Worm (Caenorhabditis elegans) whole organism, early embryonic: ENCODE results near the gene ZK177.1.

Experiments used
- B0310.2 ChIP-seq: sonication (generic microtip); optimal IDR thresholded peaks from 2 replicates; lab custom pipeline; 2016; ENCODE audit warnings: mild to moderate bottlenecking, missing genetic modification characterization, missing compliant biosample characterization
- F13C5.2 ChIP-seq: sonication (generic microtip); optimal IDR thresholded peaks from 2 replicates; lab custom pipeline; 2017; ENCODE audit warnings: mild to moderate bottlenecking, missing genetic modification characterization, inconsistent platforms, missing compliant biosample characterization
- aly-1 ChIP-seq: sonication (generic microtip); optimal IDR thresholded peaks from 2 replicates; lab custom pipeline; 2016; ENCODE audit warnings: missing genetic modification characterization, missing compliant biosample characterization
- ama-1 ChIP-seq: fragments of 150-350 bp; optimal IDR thresholded peaks from 2 replicates; lab custom pipeline; 2014
- ceh-13 ChIP-seq: fragments of 200-800 bp; sonication (Bioruptor generic); optimal IDR thresholded peaks from 2 replicates; lab custom pipeline; 2018; ENCODE audit warnings: mild to moderate bottlenecking, missing genetic modification characterization, missing compliant biosample characterization
- ceh-36 ChIP-seq: sonication (generic microtip); optimal IDR thresholded peaks from 2 replicates; lab custom pipeline; 2016; ENCODE audit warnings: missing genetic modification characterization, inconsistent platforms, missing compliant biosample characterization
- ets-7 ChIP-seq: sonication (generic microtip); optimal IDR thresholded peaks from 2 replicates; lab custom pipeline; 2016; ENCODE audit warnings: missing genotype, missing genetic modification characterization, missing compliant biosample characterization
- flt-1 ChIP-seq: fragments of 200-800 bp; sonication (Bioruptor generic); IDR thresholded peaks from 2 replicates; pipeline ENCODE4 v1.3.6; 2022; ENCODE audit warnings: missing genetic modification characterization, missing compliant biosample characterization
- hmbx-1 ChIP-seq: sonication (generic microtip); optimal IDR thresholded peaks from 2 replicates; lab custom pipeline; 2016; ENCODE audit warnings: mild to moderate bottlenecking, missing genetic modification characterization, missing compliant biosample characterization
- hmg-4 ChIP-seq: fragments of 200-800 bp; sonication (Bioruptor generic); optimal IDR thresholded peaks from 2 replicates; lab custom pipeline; 2018; ENCODE audit warnings: mild to moderate bottlenecking, missing genetic modification characterization, missing compliant biosample characterization
- hnd-1 ChIP-seq: sonication (generic microtip); optimal IDR thresholded peaks from 2 replicates; lab custom pipeline; 2016; ENCODE audit warnings: missing genetic modification characterization, missing compliant biosample characterization
- pes-1 ChIP-seq: fragments of 200-800 bp; sonication (Bioruptor generic); IDR thresholded peaks from 2 replicates; pipeline ENCODE4 v1.3.6; 2022; ENCODE audit warnings: missing genetic modification reagents, missing genetic modification characterization, missing compliant biosample characterization
- scrt-1 ChIP-seq: fragments of 200-800 bp; sonication (Bioruptor generic); IDR thresholded peaks from 2 replicates; pipeline ENCODE4 v1.3.6; 2022; ENCODE audit warnings: missing genetic modification characterization, missing compliant biosample characterization
- sea-1 ChIP-seq: fragments of 200-800 bp; sonication (Bioruptor generic); conservative IDR thresholded peaks from 2 replicates; pipeline ENCODE4 v1.3.6; 2022; ENCODE audit warnings: missing genetic modification characterization, missing compliant biosample characterization
- tbx-11 ChIP-seq: fragments of 200-800 bp; sonication (Bioruptor generic); IDR thresholded peaks from 2 replicates; pipeline ENCODE4 v1.3.6; 2022; ENCODE audit warnings: missing genetic modification characterization, missing compliant biosample characterization
- tbx-37 ChIP-seq: fragments of 200-800 bp; sonication (Bioruptor generic); conservative IDR thresholded peaks from 2 replicates; pipeline ENCODE4 v1.3.6; 2022; ENCODE audit warnings: missing genetic modification reagents, missing genetic modification characterization, missing compliant biosample characterization
- tra-4 ChIP-seq: sonication (generic microtip); optimal IDR thresholded peaks from 2 replicates; lab custom pipeline; 2017; ENCODE audit warnings: missing genetic modification characterization, missing compliant biosample characterization

ZK177.1 gene

ce11 chrII:5553531-5553930, 25.6 kb downstream of the ZK177.1 start:
- no peak for TF ChIP-seq ets-7 (tag; lab: Kevin White, UChicago)
- TF ChIP-seq scrt-1: no peak
- no peak for TF ChIP-seq ama-1 (lab: Kevin White, UChicago)
- no peak for TF ChIP-seq sea-1 (GFP tag; lab: Robert Waterston, UW)
- no peak for TF ChIP-seq tbx-37
- no peak for TF ChIP-seq ceh-13 (GFP tag; lab: Kevin White, UChicago)
- TF ChIP-seq B0310.2: no peak
- no peak for TF ChIP-seq pes-1 (GFP tag; lab: Robert Waterston, UW)
- no peak for TF ChIP-seq flt-1 (GFP tag; lab: Robert Waterston, UW)
- no peak for TF ChIP-seq hnd-1 (tag; lab: Kevin White, UChicago)

- no peak for TF ChIP-seq aly-1 (tag; lab: Kevin White, UChicago)
- no peak for TF ChIP-seq tra-4
- no peak for TF ChIP-seq ets-7 (tag; lab: Kevin White, UChicago)
- no peak for TF ChIP-seq scrt-1
- TF ChIP-seq sea-1 (GFP tag; lab: Robert Waterston, UW): no peak
- no peak for TF ChIP-seq hmg-4
- no peak for TF ChIP-seq hnd-1 (tag; lab: Kevin White, UChicago)
- TF ChIP-seq tbx-11 (GFP tag; lab: Robert Waterston, UW): no peak
- TF ChIP-seq B0310.2: no peak
- TF ChIP-seq ama-1 (lab: Kevin White, UChicago): no peak
- TF ChIP-seq ceh-36 (tag; lab: Kevin White, UChicago): no peak
- no peak for TF ChIP-seq pes-1 (GFP tag; lab: Robert Waterston, UW)
- no peak for TF ChIP-seq tbx-37
- no peak for TF ChIP-seq ceh-13 (GFP tag; lab: Kevin White, UChicago)
- no peak for TF ChIP-seq hmbx-1 (tag; lab: Kevin White, UChicago)
- no peak for TF ChIP-seq F13C5.2 (tag; lab: Kevin White, UChicago)
- TF ChIP-seq flt-1 (GFP tag; lab: Robert Waterston, UW): no peak
These were observed 26.4 kb downstream of the ZK177.1 start, which contains the start of gene ins-12 for ce11 chrII:5554317-5554716. ins-12 (plus strand) TSS chrII:5554617.

- TF ChIP-seq tra-4 (no peak), hmbx-1 (tag; lab: Kevin White, UChicago) (no peak), scrt-1 (no peak), ets-7 (tag; lab: Kevin White, UChicago) (no peak), tbx-37 (no peak), ceh-36 (tag; lab: Kevin White, UChicago) (no peak), F13C5.2 (tag; lab: Kevin White, UChicago) (no peak), hnd-1 (tag; lab: Kevin White, UChicago) (no peak)
These were observed 26.8 kb downstream of the ZK177.1 start for ce11 chrII:5554788-5555187.

- TF ChIP-seq B0310.2: no peak
- TF ChIP-seq hnd-1 (tag; lab: Kevin White, UChicago): no peak
- TF ChIP-seq ceh-36 (tag; lab: Kevin White, UChicago): no peak
- no peak for TF ChIP-seq pes-1 (GFP tag; lab: Robert Waterston, UW)
- no peak for TF ChIP-seq tra-4
- no peak for TF ChIP-seq scrt-1
- TF ChIP-seq sea-1 (GFP tag; lab: Robert Waterston, UW): no peak
- no peak for TF ChIP-seq F13C5.2 (tag; lab: Kevin White, UChicago)
- TF ChIP-seq ceh-13 (GFP tag; lab: Kevin White, UChicago): no peak
- no peak for TF ChIP-seq tbx-11 (GFP tag; lab: Robert Waterston, UW)
- TF ChIP-seq ama-1 (lab: Kevin White, UChicago): no peak
- no peak for TF ChIP-seq hmbx-1 (tag; lab: Kevin White, UChicago)
- no peak for TF ChIP-seq tbx-37
These were observed 27.6 kb downstream of the ZK177.1 start for ce11 chrII:5555522-5555921.

ce11 chrII:5556431-5556830, 28.5 kb downstream of the ZK177.1 start, which contains the start of gene ins-11:
ins-11 (plus strand) TSS chrII:5556731.
- TF ChIP-seq scrt-1: no peak
- no peak for TF ChIP-seq pes-1 (GFP tag; lab: Robert Waterston, UW)
- no peak for TF ChIP-seq hnd-1 (tag; lab: Kevin White, UChicago)
- no peak for TF ChIP-seq ets-7 (tag; lab: Kevin White, UChicago)
- TF ChIP-seq tbx-11 (GFP tag; lab: Robert Waterston, UW): no peak
- no peak for TF ChIP-seq tra-4
- TF ChIP-seq hmg-4: no peak
- TF ChIP-seq aly-1 (tag; lab: Kevin White, UChicago): no peak
- no peak for TF ChIP-seq ama-1 (lab: Kevin White, UChicago)
- no peak for TF ChIP-seq tbx-37
- TF ChIP-seq flt-1 (GFP tag; lab: Robert Waterston, UW): no peak
- no peak for TF ChIP-seq B0310.2
- no peak for TF ChIP-seq hmbx-1 (tag; lab: Kevin White, UChicago)
- TF ChIP-seq ceh-13 (GFP tag; lab: Kevin White, UChicago): no peak
- no peak for TF ChIP-seq sea-1 (GFP tag; lab: Robert Waterston, UW)

ce11 chrII:5557134-5557533, 29.2 kb downstream of the ZK177.1 start:
- TF ChIP-seq ama-1 (lab: Kevin White, UChicago) (no peak), B0310.2 (no peak), sea-1 (GFP tag; lab: Robert Waterston, UW) (no peak), hmg-4 (no peak), tra-4 (no peak), hmbx-1 (tag; lab: Kevin White, UChicago) (no peak), tbx-37 (no peak), hnd-1 (tag; lab: Kevin White, UChicago) (no peak)

- no peak for TF ChIP-seq pes-1 (GFP tag; lab: Robert Waterston, UW)
- TF ChIP-seq hmg-4: no peak
- TF ChIP-seq sea-1 (GFP tag; lab: Robert Waterston, UW): no peak
- TF ChIP-seq F13C5.2 (tag; lab: Kevin White, UChicago): no peak
- TF ChIP-seq tra-4: no peak
- TF ChIP-seq ama-1 (lab: Kevin White, UChicago): no peak
- TF ChIP-seq ceh-36 (tag; lab: Kevin White, UChicago): no peak
- no peak for TF ChIP-seq tbx-37
- no peak for TF ChIP-seq ceh-13 (GFP tag; lab: Kevin White, UChicago)
- TF ChIP-seq ets-7 (tag; lab: Kevin White, UChicago): no peak
- no peak for TF ChIP-seq tbx-11 (GFP tag; lab: Robert Waterston, UW)
- TF ChIP-seq B0310.2: no peak
- TF ChIP-seq scrt-1: no peak
- TF ChIP-seq hmbx-1 (tag; lab: Kevin White, UChicago): no peak
- no peak for TF ChIP-seq aly-1 (tag; lab: Kevin White, UChicago)
- TF ChIP-seq flt-1 (GFP tag; lab: Robert Waterston, UW): no peak
- TF ChIP-seq hnd-1 (tag; lab: Kevin White, UChicago): no peak
These were observed 33.5 kb downstream of the ZK177.1 start, which contains the start of gene C17C3.3 for ce11 chrII:5561392-5561791. C17C3.3 (plus strand) TSS chrII:5561737.
